Worm (Caenorhabditis elegans) whole organism, L1 larva: ENCODE results near the gene Y41E3.19.

ENCODE experiments used
- efl-1 ChIP-seq, 4 experiments: fragments of 150-350 bp; optimal IDR thresholded peaks in 3 of 4; peaks in 1 of 4; 1 replicate in 1 of 4; 2 replicates in 3 of 4; lab custom pipeline; 2014; ENCODE audit warnings: missing biosample characterization in 2 of 4, missing genetic modification characterization in 2 of 4, missing genetic modification reagents in 2 of 4
- efl-3 ChIP-seq: fragments of 200-800 bp; sonication (Bioruptor generic); optimal IDR thresholded peaks from 2 replicates; lab custom pipeline; 2018; ENCODE audit warnings: mild to moderate bottlenecking, missing genetic modification characterization, missing compliant biosample characterization
- elt-3 ChIP-seq, 6 experiments: fragments of 150-350 bp in 1 of 6; sonication (generic microtip); optimal IDR thresholded peaks; 2 replicates each; lab custom pipeline; 2017 to 2018; ENCODE audit warnings: missing biosample characterization in 6 of 6, missing genetic modification characterization in 6 of 6, inconsistent platforms in 1 of 6
- fkh-4 ChIP-seq: sonication (generic microtip); optimal IDR thresholded peaks from 2 replicates; lab custom pipeline; 2016; ENCODE audit warnings: missing compliant biosample characterization, missing genetic modification characterization, borderline replicate concordance
- fkh-8 ChIP-seq: sonication (generic microtip); optimal IDR thresholded peaks from 2 replicates; lab custom pipeline; 2016; ENCODE audit warnings: mild to moderate bottlenecking, missing genetic modification characterization, missing compliant biosample characterization
- jun-1 ChIP-seq: fragments of 150-350 bp; optimal IDR thresholded peaks from 2 replicates; lab custom pipeline; 2014; ENCODE audit warnings: missing biosample characterization, missing genetic modification reagents, missing genetic modification characterization
- lin-15B ChIP-seq: fragments of 150-350 bp; sonication (generic microtip); optimal IDR thresholded peaks from 3 replicates; lab custom pipeline; 2014; ENCODE audit warnings: missing biosample characterization, missing genetic modification characterization
- lin-35 ChIP-seq, 2 experiments: fragments of 150-350 bp; optimal IDR thresholded peaks; 2 replicates each; lab custom pipeline; 2014; ENCODE audit warnings: missing biosample characterization in 2 of 2, missing genetic modification characterization in 2 of 2, missing genetic modification reagents in 2 of 2
- lsy-2 ChIP-seq, 2 experiments: fragments of 150-350 bp; optimal IDR thresholded peaks; 2 replicates each; lab custom pipeline; 2014; ENCODE audit warnings: missing biosample characterization in 2 of 2, missing genetic modification characterization in 2 of 2
- mab-9 ChIP-seq: fragments of 200-800 bp; sonication (Bioruptor generic); IDR thresholded peaks from 2 replicates; pipeline ENCODE4 v1.3.6; 2022; ENCODE audit warnings: missing genetic modification reagents, missing genetic modification characterization, missing compliant biosample characterization
- nhr-47 ChIP-seq: sonication (generic microtip); optimal IDR thresholded peaks from 2 replicates; lab custom pipeline; 2016; ENCODE audit warnings: mild to moderate bottlenecking, missing genetic modification characterization, moderate library complexity, missing compliant biosample characterization
- nhr-85 ChIP-seq: sonication (generic microtip); peaks from one replicate; lab custom pipeline; 2016; ENCODE audit warnings: missing genetic modification characterization, inconsistent platforms, missing compliant biosample characterization
- snpc-4 ChIP-seq: fragments of 150-350 bp; optimal IDR thresholded peaks from 2 replicates; lab custom pipeline; 2014; ENCODE audit warnings: missing biosample characterization, missing genetic modification characterization
- snu-23 ChIP-seq: sonication (generic microtip); optimal IDR thresholded peaks from 2 replicates; lab custom pipeline; 2016; ENCODE audit warnings: missing genetic modification characterization, missing compliant biosample characterization
- sox-4 ChIP-seq: sonication (generic microtip); optimal IDR thresholded peaks from 2 replicates; lab custom pipeline; 2016; ENCODE audit warnings: missing genetic modification characterization, missing compliant biosample characterization
- sup-37 ChIP-seq: fragments of 200-800 bp; sonication (Bioruptor generic); optimal IDR thresholded peaks from 2 replicates; lab custom pipeline; 2018; ENCODE audit warnings: mild to moderate bottlenecking, missing genetic modification characterization, missing compliant biosample characterization
- unc-86 ChIP-seq: sonication (generic microtip); optimal IDR thresholded peaks from 2 replicates; lab custom pipeline; 2016; ENCODE audit warnings: missing genetic modification characterization, missing compliant biosample characterization
- vab-15 ChIP-seq: sonication (generic microtip); optimal IDR thresholded peaks from 2 replicates; lab custom pipeline; 2017; ENCODE audit warnings: missing genotype, mild to moderate bottlenecking, missing genetic modification characterization, missing compliant biosample characterization
- zag-1 ChIP-seq: fragments of 150-350 bp; optimal IDR thresholded peaks from 2 replicates; lab custom pipeline; 2014; ENCODE audit warnings: missing biosample characterization, missing genetic modification characterization
- zip-4 ChIP-seq: fragments of 200-800 bp; sonication (Bioruptor generic); optimal IDR thresholded peaks from 2 replicates; lab custom pipeline; 2018; ENCODE audit warnings: mild to moderate bottlenecking, missing genetic modification characterization, moderate library complexity, missing compliant biosample characterization

The Y41E3.19 gene

ce11 chrIV:15107218-15107617, 51.3 kb downstream of the Y41E3.19 start (continued):
- TF ChIP-seq lin-15B (tag; lab: Kevin White, UChicago) = no peak
- no peak for TF ChIP-seq snu-23 (GFP tag; lab: Kevin White, UChicago)
- TF ChIP-seq jun-1 (tag; lab: Kevin White, UChicago) = no peak
- peak; percentile 14 for TF ChIP-seq nhr-47 (tag; lab: Kevin White, UChicago)
- TF ChIP-seq fkh-4 (tag; lab: Kevin White, UChicago) = no peak
- no peak for TF ChIP-seq efl-3 (GFP tag; lab: Kevin White, UChicago)
- no peak for TF ChIP-seq fkh-8
- TF ChIP-seq sup-37 (GFP tag; lab: Kevin White, UChicago) = no peak
- TF ChIP-seq elt-3 (tag; optimal IDR thresholded peaks at IDR 0.05; lab: Kevin White, UChicago) = no peak
- TF ChIP-seq efl-1 (optimal IDR thresholded peaks at IDR 0.05; lab: Kevin White, UChicago) = peak; percentile 28 to 46
- TF ChIP-seq efl-1 (GFP tag; optimal IDR thresholded peaks at IDR 0.05 in 1 of 2; lab: Kevin White, UChicago) = peak in 1 of 2 experiments; percentile 88
- no peak for TF ChIP-seq lsy-2 (tag; optimal IDR thresholded peaks at IDR 0.05; lab: Kevin White, UChicago)
- TF ChIP-seq nhr-85 (tag; lab: Kevin White, UChicago) = peak; percentile 48
- TF ChIP-seq unc-86 (tag; lab: Kevin White, UChicago) = no peak
- TF ChIP-seq zag-1 (tag; lab: Kevin White, UChicago) = no peak
- no peak for TF ChIP-seq zip-4 (GFP tag; lab: Kevin White, UChicago)
- TF ChIP-seq snpc-4 = no peak
- no peak for TF ChIP-seq vab-15 (tag; lab: Kevin White, UChicago)
- TF ChIP-seq sox-4 (tag; lab: Kevin White, UChicago) = no peak
- no peak for TF ChIP-seq mab-9 (GFP tag; lab: Robert Waterston, UW)
- no peak for TF ChIP-seq lin-35 (GFP tag; optimal IDR thresholded peaks at IDR 0.05; lab: Kevin White, UChicago)
